Fruit fly (Drosophila melanogaster) whole organism, embryonic: Measurements from ENCODE around the gene RpS17.

Source experiments
- Adf1 ChIP-seq: fragments of 200-800 bp; sonication (Bioruptor generic); IDR thresholded peaks from 2 replicates; pipeline ENCODE4 v1.3.6; 2022; ENCODE audit warnings: missing biosample characterization, missing genetic modification characterization
- Antp ChIP-seq: fragments of 200-800 bp; sonication (Bioruptor generic); optimal IDR thresholded peaks from 3 replicates; lab custom pipeline; 2016; ENCODE audit warnings: missing biosample characterization, missing genetic modification characterization
- Asciz ChIP-seq: fragments of 200-800 bp; sonication (Bioruptor generic); optimal IDR thresholded peaks from 2 replicates; lab custom pipeline; 2017; ENCODE audit warnings: missing biosample characterization, mild to moderate bottlenecking, missing genetic modification characterization, missing genetic modification reagents
- Bdp1 ChIP-seq: fragments of 200-800 bp; sonication (Bioruptor generic); optimal IDR thresholded peaks from 3 replicates; lab custom pipeline; 2016; ENCODE audit warnings: missing biosample characterization, missing genetic modification characterization
- CG10366 ChIP-seq: fragments of 200-800 bp; sonication (Bioruptor generic); IDR thresholded peaks from 2 replicates; pipeline ENCODE4 v1.3.6; 2022; ENCODE audit warnings: missing biosample characterization, missing genetic modification characterization
- CG11247 ChIP-seq: fragments of 200-800 bp; sonication (Bioruptor generic); IDR thresholded peaks from 2 replicates; pipeline ENCODE4 v1.3.6; 2022; ENCODE audit warnings: missing biosample characterization, missing genetic modification characterization
- CG12071 ChIP-seq: fragments of 200-800 bp; sonication (Bioruptor generic); optimal IDR thresholded peaks from 3 replicates; lab custom pipeline; 2018; ENCODE audit warnings: missing biosample characterization, mild to moderate bottlenecking, missing genetic modification characterization
- CG13287 ChIP-seq: fragments of 200-800 bp; sonication (Bioruptor generic); IDR thresholded peaks from 2 replicates; pipeline ENCODE4 v1.3.6; 2022; ENCODE audit warnings: missing biosample characterization, missing genetic modification characterization; ENCODE audit not compliant: partially characterized antibody
- CG15011 ChIP-seq: fragments of 200-800 bp; sonication (Bioruptor generic); optimal IDR thresholded peaks from 3 replicates; lab custom pipeline; 2018; ENCODE audit warnings: missing biosample characterization, mild to moderate bottlenecking, missing genetic modification characterization
- CG15514 ChIP-seq: fragments of 200-800 bp; sonication (Bioruptor generic); optimal IDR thresholded peaks from 3 replicates; lab custom pipeline; 2017; ENCODE audit warnings: missing biosample characterization, missing genetic modification characterization, mild to moderate bottlenecking, moderate library complexity, missing genetic modification reagents
- CG1603 ChIP-seq: fragments of 200-800 bp; sonication (Bioruptor generic); optimal IDR thresholded peaks from 2 replicates; lab custom pipeline; 2019; ENCODE audit warnings: missing biosample characterization, mild to moderate bottlenecking, missing genetic modification characterization, moderate library complexity
- CG17829 ChIP-seq: fragments of 200-800 bp; optimal IDR thresholded peaks from 2 replicates; lab custom pipeline; 2019; ENCODE audit warnings: missing biosample characterization, mild to moderate bottlenecking, missing genetic modification characterization, moderate library complexity
- CG2875 ChIP-seq: fragments of 200-800 bp; sonication (Bioruptor generic); optimal IDR thresholded peaks from 2 replicates; lab custom pipeline; 2017; ENCODE audit warnings: missing biosample characterization, mild to moderate bottlenecking, missing genetic modification characterization, missing genetic modification reagents
- CG33557 ChIP-seq: fragments of 200-800 bp; sonication (Bioruptor generic); optimal IDR thresholded peaks from 2 replicates; lab custom pipeline; 2019; ENCODE audit warnings: missing biosample characterization, mild to moderate bottlenecking, missing genetic modification characterization, moderate library complexity
- CG3407 ChIP-seq: fragments of 200-800 bp; sonication (Bioruptor generic); optimal IDR thresholded peaks from 2 replicates; lab custom pipeline; 2018; ENCODE audit warnings: missing biosample characterization, mild to moderate bottlenecking, missing genetic modification characterization
- CG34224 ChIP-seq: fragments of 200-800 bp; sonication (Bioruptor generic); IDR thresholded peaks from 3 replicates; pipeline ENCODE4 v1.3.6; 2022; ENCODE audit warnings: missing biosample characterization, missing genetic modification characterization; ENCODE audit not compliant: partially characterized antibody
- CG3726 ChIP-seq: fragments of 200-800 bp; sonication (Bioruptor generic); IDR thresholded peaks from 3 replicates; pipeline ENCODE4, ENCODE4 v1.3.6; 2022; ENCODE audit warnings: missing biosample characterization, missing genetic modification characterization
- CG4404 ChIP-seq: fragments of 200-800 bp; sonication (Bioruptor generic); IDR thresholded peaks from 2 replicates; pipeline ENCODE4 v1.3.6; 2022; ENCODE audit warnings: missing biosample characterization, missing genetic modification characterization
- CG4424 ChIP-seq: fragments of 200-800 bp; sonication (Bioruptor generic); optimal IDR thresholded peaks from 3 replicates; lab custom pipeline; 2016; ENCODE audit warnings: missing biosample characterization, missing genetic modification characterization
- CG6175 ChIP-seq: fragments of 200-800 bp; sonication (Bioruptor generic); IDR thresholded peaks from 3 replicates; pipeline ENCODE4 v1.3.6; 2022; ENCODE audit warnings: missing biosample characterization, missing genetic modification characterization
- CG6272 ChIP-seq: fragments of 200-800 bp; sonication (Bioruptor generic); IDR thresholded peaks from 2 replicates; pipeline ENCODE4 v1.3.6; 2022; ENCODE audit warnings: missing biosample characterization, missing genetic modification characterization
- CG6765 ChIP-seq: fragments of 200-800 bp; sonication (Bioruptor generic); optimal IDR thresholded peaks from 3 replicates; lab custom pipeline; 2017; ENCODE audit warnings: missing biosample characterization, mild to moderate bottlenecking, missing genetic modification characterization
- CG7963 ChIP-seq: fragments of 200-800 bp; sonication (Bioruptor generic); IDR thresholded peaks from 3 replicates; pipeline ENCODE4 v1.3.6; 2022; ENCODE audit warnings: missing biosample characterization, missing genetic modification characterization; ENCODE audit not compliant: partially characterized antibody
- Deaf1 ChIP-seq: fragments of 200-800 bp; optimal IDR thresholded peaks from 3 replicates; lab custom pipeline; 2019; ENCODE audit warnings: missing biosample characterization, mild to moderate bottlenecking, missing genetic modification characterization, moderate library complexity
- Dek ChIP-seq: fragments of 200-800 bp; sonication (Bioruptor generic); optimal IDR thresholded peaks from 3 replicates; lab custom pipeline; 2019; ENCODE audit warnings: missing biosample characterization, mild to moderate bottlenecking, missing genetic modification characterization, moderate library complexity
- Dfd ChIP-seq, 2 experiments: fragments of >200 bp; optimal IDR thresholded peaks; 2 replicates each; lab custom pipeline; 2017; ENCODE audit warnings: missing biosample characterization in 2 of 2, missing genetic modification characterization in 2 of 2
- Doc3 ChIP-seq: fragments of 200-800 bp; sonication (Bioruptor generic); IDR thresholded peaks from 3 replicates; pipeline ENCODE4 v1.3.6; 2022; ENCODE audit warnings: missing biosample characterization, missing genetic modification characterization; ENCODE audit not compliant: partially characterized antibody
- Drgx ChIP-seq: fragments of 200-800 bp; sonication (Bioruptor generic); IDR thresholded peaks from 2 replicates; pipeline ENCODE4 v1.3.6; 2022; ENCODE audit warnings: missing biosample characterization, missing genetic modification characterization
- E2f1 ChIP-seq: fragments of 200-800 bp; sonication (Bioruptor generic); IDR thresholded peaks from 2 replicates; pipeline ENCODE4 v1.3.6; 2022; ENCODE audit warnings: missing biosample characterization, missing genetic modification characterization
- HHEX ChIP-seq: fragments of 200-800 bp; sonication (Bioruptor generic); optimal IDR thresholded peaks from 3 replicates; lab custom pipeline; 2017; ENCODE audit warnings: missing biosample characterization, mild to moderate bottlenecking, missing genetic modification characterization, missing genetic modification reagents
- NC2β ChIP-seq: fragments of 200-800 bp; sonication (Bioruptor generic); optimal IDR thresholded peaks from 2 replicates; lab custom pipeline; 2016; ENCODE audit warnings: missing biosample characterization, missing genetic modification characterization
- NK7.1 ChIP-seq: fragments of 200-800 bp; sonication (Bioruptor generic); optimal IDR thresholded peaks from 3 replicates; lab custom pipeline; 2016; ENCODE audit warnings: missing biosample characterization, missing genetic modification characterization
- Optix ChIP-seq: fragments of 200-800 bp; sonication (Bioruptor generic); IDR thresholded peaks from 3 replicates; pipeline ENCODE4 v1.3.6; 2022; ENCODE audit warnings: missing biosample characterization, missing genetic modification characterization
- Sin3A ChIP-seq: fragments of >200 bp; optimal IDR thresholded peaks from 2 replicates; lab custom pipeline; 2018
- caup ChIP-seq: fragments of 200-800 bp; sonication (Bioruptor generic); optimal IDR thresholded peaks from 3 replicates; lab custom pipeline; 2017; ENCODE audit warnings: missing biosample characterization, mild to moderate bottlenecking, missing genetic modification characterization, moderate library complexity; ENCODE audit not compliant: severe bottlenecking
- chn ChIP-seq: fragments of 200-800 bp; sonication (Bioruptor generic); optimal IDR thresholded peaks from 2 replicates; lab custom pipeline; 2016; ENCODE audit warnings: missing biosample characterization, missing genetic modification characterization
- dpn ChIP-seq, 2 experiments: fragments of 200-800 bp; sonication (Bioruptor generic); optimal IDR thresholded peaks; 3 replicates each; lab custom pipeline; 2016; ENCODE audit warnings: missing biosample characterization in 2 of 2, missing genetic modification characterization in 2 of 2
- esg ChIP-seq: fragments of 200-800 bp; sonication (Bioruptor generic); conservative IDR thresholded peaks from 2 replicates; pipeline ENCODE4 v1.3.6; 2022; ENCODE audit warnings: missing biosample characterization, missing genetic modification characterization
- eyg ChIP-seq: fragments of 200-800 bp; sonication (Bioruptor generic); optimal IDR thresholded peaks from 3 replicates; lab custom pipeline; 2016; ENCODE audit warnings: missing biosample characterization, missing genetic modification characterization
- fu2 ChIP-seq: fragments of 200-800 bp; sonication (Bioruptor generic); optimal IDR thresholded peaks from 2 replicates; lab custom pipeline; 2016; ENCODE audit warnings: missing biosample characterization, missing genetic modification characterization
- gce ChIP-seq: fragments of 200-800 bp; sonication (Bioruptor generic); IDR thresholded peaks from 3 replicates; pipeline ENCODE4 v1.3.6; 2022; ENCODE audit warnings: missing biosample characterization, missing genetic modification characterization
- hkb ChIP-seq, 2 experiments: fragments of 200-800 bp in 1 of 2; fragments of >200 bp in 1 of 2; sonication (Bioruptor generic) in 1 of 2; IDR thresholded peaks in 1 of 2; optimal IDR thresholded peaks in 1 of 2; 2 replicates each; pipeline versions ENCODE4 v1.3.6 to Lab custom; 2017 to 2022; ENCODE audit warnings: missing biosample characterization in 1 of 2, missing genetic modification characterization in 1 of 2
- lbe ChIP-seq: fragments of 200-800 bp; sonication (Bioruptor generic); optimal IDR thresholded peaks from 2 replicates; lab custom pipeline; 2016; ENCODE audit warnings: missing biosample characterization, mild to moderate bottlenecking, missing genetic modification characterization
- maf-S ChIP-seq: fragments of 200-800 bp; sonication (Bioruptor generic); optimal IDR thresholded peaks from 2 replicates; lab custom pipeline; 2016; ENCODE audit warnings: missing biosample characterization, missing genetic modification characterization
- peb ChIP-seq: fragments of 200-800 bp; sonication (Bioruptor generic); IDR thresholded peaks from 2 replicates; pipeline ENCODE4 v1.3.6; 2022; ENCODE audit warnings: missing biosample characterization, missing genetic modification characterization
- pho ChIP-seq: fragments of 200-800 bp; sonication (Bioruptor generic); optimal IDR thresholded peaks from 2 replicates; lab custom pipeline; 2016; ENCODE audit warnings: missing biosample characterization, missing genetic modification characterization
- phol ChIP-seq: fragments of 200-800 bp; sonication (Bioruptor generic); optimal IDR thresholded peaks from 3 replicates; lab custom pipeline; 2018; ENCODE audit warnings: missing biosample characterization, mild to moderate bottlenecking, missing genetic modification characterization, moderate library complexity
- psq ChIP-seq: fragments of 200-800 bp; sonication (Bioruptor generic); optimal IDR thresholded peaks from 2 replicates; lab custom pipeline; 2017; ENCODE audit warnings: missing biosample characterization, missing genetic modification characterization
- slou ChIP-seq: fragments of 200-800 bp; sonication (Bioruptor generic); optimal IDR thresholded peaks from 3 replicates; lab custom pipeline; 2016; ENCODE audit warnings: missing biosample characterization, missing genetic modification characterization
- usp ChIP-seq: fragments of >200 bp; optimal IDR thresholded peaks from 2 replicates; lab custom pipeline; 2017; ENCODE audit warnings: missing biosample characterization, missing genetic modification characterization

Gene RpS17

DNA sequence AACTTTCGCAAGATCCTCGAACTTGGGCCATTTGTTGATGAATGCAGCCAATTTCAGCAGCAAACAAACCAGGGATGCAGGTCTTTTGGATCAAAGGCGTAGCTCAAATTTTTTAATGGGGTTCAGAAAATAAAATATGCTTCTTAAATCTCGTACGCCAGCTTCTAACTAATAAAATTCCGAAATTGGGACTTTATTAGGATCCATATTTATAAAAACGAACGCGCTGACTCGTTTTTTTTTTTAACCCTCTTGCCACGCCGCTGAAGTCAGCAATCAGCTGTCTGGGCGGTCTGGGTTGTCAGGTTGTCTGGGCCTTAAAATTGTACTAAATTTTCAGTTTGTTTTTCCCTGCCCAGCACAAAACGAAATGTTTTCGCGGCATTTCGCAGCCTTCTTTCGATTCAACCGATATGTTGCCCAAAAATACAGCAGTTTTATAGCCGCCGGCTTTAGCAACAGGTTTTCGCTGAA, 28.0 kb upstream of the RpS17 start, which contains the start of gene CG3437 (continued):
- peak; percentile 99 for TF ChIP-seq Antp (GFP tag; lab: Kevin White, UChicago)
- TF ChIP-seq Asciz (GFP tag; lab: Kevin White, UChicago) = peak; percentile 98
- TF ChIP-seq E2f1 (GFP tag; lab: Robert Waterston, UW) = peak; percentile 99
- TF ChIP-seq Adf1 = peak; percentile 90
- TF ChIP-seq CG6765 (GFP tag; lab: Kevin White, UChicago) = peak; percentile 99
- peak; percentile 99 for TF ChIP-seq chn (GFP tag; lab: Kevin White, UChicago)
- TF ChIP-seq NC2β (GFP tag; lab: Kevin White, UChicago) = peak; percentile 97
- TF ChIP-seq CG10366 = peak; percentile 99
- TF ChIP-seq Deaf1 (tag; lab: Kevin White, UChicago) = peak; percentile 73
- TF ChIP-seq lbe (GFP tag; lab: Kevin White, UChicago) = peak; percentile 97
- TF ChIP-seq pho (GFP tag; lab: Kevin White, UChicago) = peak; percentile 98
- peak; percentile 100 for TF ChIP-seq phol
- peak; percentile 95 for TF ChIP-seq slou (GFP tag; lab: Kevin White, UChicago)
- TF ChIP-seq CG3726 (GFP tag; lab: Robert Waterston, UW) = peak; percentile 99
- TF ChIP-seq dpn (GFP tag; optimal IDR thresholded peaks at IDR 0.05; lab: Kevin White, UChicago) = peak; percentile 99
- peak; percentile 97 for TF ChIP-seq CG33557 (GFP tag; lab: Kevin White, UChicago)
- peak; percentile 98 for TF ChIP-seq Dek (tag; lab: Kevin White, UChicago)
- no peak for TF ChIP-seq CG7963 (GFP tag; lab: Robert Waterston, UW)
- TF ChIP-seq CG15514 (GFP tag; lab: Kevin White, UChicago) = peak; percentile 95
- peak; percentile 99 for TF ChIP-seq esg
- no peak for TF ChIP-seq Dfd (GFP tag; optimal IDR thresholded peaks at IDR 0.05; lab: Kevin White, UChicago)
- TF ChIP-seq CG1603 (tag; lab: Kevin White, UChicago) = peak; percentile 96
- peak; percentile 49 for TF ChIP-seq Sin3A (lab: Kevin White, UChicago)
- TF ChIP-seq gce (GFP tag; lab: Robert Waterston, UW) = peak; percentile 99
- peak; percentile 97 for TF ChIP-seq CG3407 (GFP tag; lab: Kevin White, UChicago)
- TF ChIP-seq CG15011 = peak; percentile 98
- peak; percentile 99 for TF ChIP-seq CG6272 (GFP tag; lab: Robert Waterston, UW)
- no peak for TF ChIP-seq Doc3
- peak; percentile 98 for TF ChIP-seq CG4424 (GFP tag; lab: Kevin White, UChicago)
- peak; percentile 99 for TF ChIP-seq HHEX (GFP tag; lab: Kevin White, UChicago)
- TF ChIP-seq peb (GFP tag; lab: Robert Waterston, UW) = peak; percentile 98
- TF ChIP-seq eyg (GFP tag; lab: Kevin White, UChicago) = peak; percentile 98
- peak; percentile 99 for TF ChIP-seq CG12071
- TF ChIP-seq CG34224 = peak; percentile 39; the same call in 1 of the 3 replicates
- TF ChIP-seq CG17829 = peak; percentile 96
- peak; percentile 96 for TF ChIP-seq CG2875 (GFP tag; lab: Kevin White, UChicago)
- peak; percentile 90 for TF ChIP-seq psq
- TF ChIP-seq caup (GFP tag; lab: Kevin White, UChicago) = peak; percentile 99
- peak; percentile 34 for TF ChIP-seq hkb (optimal IDR thresholded peaks at IDR 0.05; lab: Kevin White, UChicago)
- TF ChIP-seq hkb (GFP tag; IDR thresholded peaks at IDR 0.05; lab: Robert Waterston, UW) = peak; percentile 99
- peak; percentile 99 for TF ChIP-seq CG11247
- TF ChIP-seq CG4404 (GFP tag; lab: Robert Waterston, UW) = peak; percentile 99
- peak; percentile 100 for TF ChIP-seq Drgx (GFP tag; lab: Robert Waterston, UW)
- peak; percentile 99 for TF ChIP-seq Optix (GFP tag; lab: Robert Waterston, UW)
- TF ChIP-seq NK7.1 (GFP tag; lab: Kevin White, UChicago) = peak; percentile 98
- TF ChIP-seq CG13287 (GFP tag; lab: Robert Waterston, UW) = peak; percentile 58; the same call in 1 of the 2 replicates
- peak; percentile 94 for TF ChIP-seq Bdp1
- TF ChIP-seq maf-S (GFP tag; lab: Kevin White, UChicago) = peak; percentile 98
- no peak for TF ChIP-seq usp (GFP tag; lab: Kevin White, UChicago)
- peak; percentile 98 for TF ChIP-seq fu2
- TF ChIP-seq CG6175 (GFP tag; lab: Robert Waterston, UW) = peak; percentile 98
